Worm (Caenorhabditis elegans) whole organism, early embryonic: ENCODE results near the gene B0348.10.

Experiments
- F13C5.2 ChIP-seq: sonication (generic microtip); optimal IDR thresholded peaks from 2 replicates; lab custom pipeline; 2017; ENCODE audit warnings: mild to moderate bottlenecking, missing genetic modification characterization, inconsistent platforms, missing compliant biosample characterization
- ama-1 ChIP-seq: fragments of 150-350 bp; optimal IDR thresholded peaks from 2 replicates; lab custom pipeline; 2014
- ceh-13 ChIP-seq: fragments of 200-800 bp; sonication (Bioruptor generic); optimal IDR thresholded peaks from 2 replicates; lab custom pipeline; 2018; ENCODE audit warnings: mild to moderate bottlenecking, missing genetic modification characterization, missing compliant biosample characterization
- ceh-36 ChIP-seq: sonication (generic microtip); optimal IDR thresholded peaks from 2 replicates; lab custom pipeline; 2016; ENCODE audit warnings: missing genetic modification characterization, inconsistent platforms, missing compliant biosample characterization
- flt-1 ChIP-seq: fragments of 200-800 bp; sonication (Bioruptor generic); IDR thresholded peaks from 2 replicates; pipeline ENCODE4 v1.3.6; 2022; ENCODE audit warnings: missing genetic modification characterization, missing compliant biosample characterization
- pes-1 ChIP-seq: fragments of 200-800 bp; sonication (Bioruptor generic); IDR thresholded peaks from 2 replicates; pipeline ENCODE4 v1.3.6; 2022; ENCODE audit warnings: missing genetic modification reagents, missing genetic modification characterization, missing compliant biosample characterization
- sea-1 ChIP-seq: fragments of 200-800 bp; sonication (Bioruptor generic); conservative IDR thresholded peaks from 2 replicates; pipeline ENCODE4 v1.3.6; 2022; ENCODE audit warnings: missing genetic modification characterization, missing compliant biosample characterization
- tbx-37 ChIP-seq: fragments of 200-800 bp; sonication (Bioruptor generic); conservative IDR thresholded peaks from 2 replicates; pipeline ENCODE4 v1.3.6; 2022; ENCODE audit warnings: missing genetic modification reagents, missing genetic modification characterization, missing compliant biosample characterization

- TF ChIP-seq ama-1 (lab: Kevin White, UChicago) (no peak), ceh-36 (no peak), pes-1 (GFP tag; lab: Robert Waterston, UW) (no peak), sea-1 (no peak), tbx-37 (GFP tag; lab: Robert Waterston, UW) (no peak), F13C5.2 (tag; lab: Kevin White, UChicago) (no peak), ceh-13 (GFP tag; lab: Kevin White, UChicago) (no peak), flt-1 (GFP tag; lab: Robert Waterston, UW) (no peak)
Measured at ce11 chrV:20518-20917, 12.0 kb upstream of the B0348.10 start, which contains the start of gene egl-8.
